Worm (Caenorhabditis elegans) whole organism, late embryonic: Measurements from ENCODE around the gene F44E5.5.

Experiments used
- F13H6.1 ChIP-seq: sonication (generic microtip); optimal IDR thresholded peaks from 2 replicates; lab custom pipeline; 2016; ENCODE audit warnings: missing genetic modification characterization, missing compliant biosample characterization
- K09A11.1 ChIP-seq: sonication (generic microtip); optimal IDR thresholded peaks from 2 replicates; lab custom pipeline; 2017; ENCODE audit warnings: antibody characterized with exemption, mild to moderate bottlenecking, missing genetic modification characterization, missing compliant biosample characterization; ENCODE audit not compliant: insufficient read depth
- ama-1 ChIP-seq: fragments of 150-350 bp; optimal IDR thresholded peaks from 2 replicates; lab custom pipeline; 2014
- ceh-19 ChIP-seq: fragments of 200-800 bp; sonication (Bioruptor generic); optimal IDR thresholded peaks from 2 replicates; lab custom pipeline; 2018; ENCODE audit warnings: mild to moderate bottlenecking, missing genetic modification characterization, missing compliant biosample characterization
- ceh-45 ChIP-seq: fragments of 200-800 bp; sonication (Bioruptor generic); IDR thresholded peaks from 2 replicates; pipeline ENCODE4 v1.3.6; 2022; ENCODE audit warnings: missing genetic modification reagents, missing genetic modification characterization, missing compliant biosample characterization
- fkh-10 ChIP-seq: fragments of 150-350 bp; optimal IDR thresholded peaks from 2 replicates; lab custom pipeline; 2014; ENCODE audit warnings: missing biosample characterization, missing genetic modification reagents, missing genetic modification characterization
- hlh-30 ChIP-seq: sonication (generic microtip); optimal IDR thresholded peaks from 2 replicates; lab custom pipeline; 2017; ENCODE audit warnings: antibody characterized with exemption, missing genetic modification characterization, missing compliant biosample characterization; ENCODE audit not compliant: insufficient read depth
- nfya-1 ChIP-seq: sonication (generic microtip); optimal IDR thresholded peaks from 2 replicates; lab custom pipeline; 2017; ENCODE audit warnings: missing genetic modification characterization, mild to moderate bottlenecking, missing compliant biosample characterization, antibody characterized with exemption, moderate library complexity
- nhr-11 ChIP-seq: fragments of 150-350 bp; optimal IDR thresholded peaks from 2 replicates; lab custom pipeline; 2014; ENCODE audit warnings: missing biosample characterization, missing genetic modification characterization
- pha-4 ChIP-seq: fragments of 150-350 bp; optimal IDR thresholded peaks from 2 replicates; lab custom pipeline; 2018; ENCODE audit warnings: missing biosample characterization, missing genetic modification reagents, missing genetic modification characterization
- tbx-2 ChIP-seq: sonication (generic microtip); optimal IDR thresholded peaks from 2 replicates; lab custom pipeline; 2016; ENCODE audit warnings: missing genetic modification characterization, missing compliant biosample characterization
- ttx-3 ChIP-seq: sonication (generic microtip); optimal IDR thresholded peaks from 2 replicates; lab custom pipeline; 2016; ENCODE audit warnings: missing genetic modification reagents, missing genetic modification characterization, missing compliant biosample characterization
- unc-86 ChIP-seq: sonication (generic microtip); optimal IDR thresholded peaks from 2 replicates; lab custom pipeline; 2016; ENCODE audit warnings: missing genetic modification characterization, missing compliant biosample characterization
- ztf-16 ChIP-seq: sonication (generic microtip); optimal IDR thresholded peaks from 2 replicates; lab custom pipeline; 2017; ENCODE audit warnings: missing genetic modification characterization, missing compliant biosample characterization

DNA sequence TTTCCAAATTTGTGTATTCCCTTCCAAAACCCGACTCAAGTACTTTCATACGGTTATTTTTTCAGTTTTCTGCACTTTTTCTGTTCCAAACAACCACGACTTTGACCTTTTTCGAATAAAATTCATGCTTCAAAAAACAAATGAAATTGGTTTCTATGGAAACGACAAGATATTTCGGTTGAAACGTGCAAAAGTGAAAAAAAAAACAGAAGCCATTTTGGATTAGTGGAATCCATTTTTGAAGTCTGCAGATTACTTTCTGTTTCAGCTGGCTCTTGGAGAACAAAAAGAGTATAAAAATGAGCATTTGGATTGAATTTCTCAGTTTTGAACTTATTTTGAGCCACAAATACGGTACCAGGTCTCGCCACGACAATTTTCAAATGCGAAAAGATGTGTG is 37.3 kb upstream of the F44E5.5 start:
- TF ChIP-seq unc-86 (no peak), ama-1 (no peak), fkh-10 (no peak), ceh-19 (GFP tag; lab: Kevin White, UChicago) (no peak), tbx-2 (tag; lab: Kevin White, UChicago) (no peak), nfya-1 (tag; lab: Kevin White, UChicago) (no peak), hlh-30 (tag; lab: Kevin White, UChicago) (no peak), pha-4 (tag; lab: Kevin White, UChicago) (no peak), K09A11.1 (tag; lab: Kevin White, UChicago) (no peak), ttx-3 (tag; lab: Kevin White, UChicago) (no peak), F13H6.1 (tag; lab: Kevin White, UChicago) (no peak), nhr-11 (tag; lab: Kevin White, UChicago) (no peak), ztf-16 (no peak), ceh-45 (GFP tag; lab: Robert Waterston, UW) (no peak)
